Fruit fly (Drosophila melanogaster) whole organism, embryonic: ENCODE data around the gene Shmt.

Experiments used
- Aef1 ChIP-seq: fragments of 200-800 bp; sonication (Bioruptor generic); IDR thresholded peaks from 3 replicates; pipeline ENCODE4 v1.3.6; 2022; ENCODE audit warnings: missing biosample characterization, missing genetic modification characterization
- B-H2 ChIP-seq: fragments of 200-800 bp; sonication (Bioruptor generic); optimal IDR thresholded peaks from 2 replicates; lab custom pipeline; 2018; ENCODE audit warnings: missing biosample characterization, mild to moderate bottlenecking, missing genetic modification characterization
- CG10209 ChIP-seq: fragments of 200-800 bp; sonication (Bioruptor generic); optimal IDR thresholded peaks from 3 replicates; lab custom pipeline; 2017; ENCODE audit warnings: missing biosample characterization, mild to moderate bottlenecking, missing genetic modification characterization, missing genetic modification reagents
- CG11695 ChIP-seq: fragments of 200-800 bp; sonication (Bioruptor generic); IDR thresholded peaks from 3 replicates; pipeline ENCODE4 v1.3.6; 2022; ENCODE audit warnings: missing biosample characterization, missing genetic modification characterization
- CG12104 ChIP-seq: fragments of 200-800 bp; sonication (Bioruptor generic); optimal IDR thresholded peaks from 3 replicates; lab custom pipeline; 2016; ENCODE audit warnings: missing biosample characterization, missing genetic modification characterization
- CG12391 ChIP-seq: fragments of 200-800 bp; sonication (Bioruptor generic); optimal IDR thresholded peaks from 3 replicates; lab custom pipeline; 2018; ENCODE audit warnings: missing biosample characterization, mild to moderate bottlenecking, missing genetic modification characterization, moderate library complexity
- CG13624 ChIP-seq: fragments of 200-800 bp; sonication (Bioruptor generic); optimal IDR thresholded peaks from 2 replicates; lab custom pipeline; 2016; ENCODE audit warnings: missing biosample characterization, missing genetic modification characterization
- CG14667 ChIP-seq: fragments of 200-800 bp; sonication (Bioruptor generic); IDR thresholded peaks from 2 replicates; pipeline ENCODE4 v1.3.6; 2022; ENCODE audit warnings: missing biosample characterization, missing genetic modification characterization
- CG1603 ChIP-seq: fragments of 200-800 bp; sonication (Bioruptor generic); optimal IDR thresholded peaks from 2 replicates; lab custom pipeline; 2019; ENCODE audit warnings: missing biosample characterization, mild to moderate bottlenecking, missing genetic modification characterization, moderate library complexity
- CG17186 ChIP-seq: fragments of 200-800 bp; sonication (Bioruptor generic); optimal IDR thresholded peaks from 3 replicates; lab custom pipeline; 2017; ENCODE audit warnings: missing biosample characterization, missing genetic modification reagents, missing genetic modification characterization
- CG17359 ChIP-seq: fragments of 200-800 bp; sonication (Bioruptor generic); optimal IDR thresholded peaks from 3 replicates; lab custom pipeline; 2018; ENCODE audit warnings: missing biosample characterization, mild to moderate bottlenecking, missing genetic modification characterization, moderate library complexity
- CG1792 ChIP-seq: fragments of 200-800 bp; sonication (Bioruptor generic); optimal IDR thresholded peaks from 2 replicates; lab custom pipeline; 2016; ENCODE audit warnings: missing biosample characterization, missing genetic modification characterization
- CG3065 ChIP-seq: fragments of 200-800 bp; sonication (Bioruptor generic); optimal IDR thresholded peaks from 2 replicates; lab custom pipeline; 2016; ENCODE audit warnings: missing biosample characterization, missing genetic modification characterization
- CG31224 ChIP-seq: fragments of 200-800 bp; sonication (Bioruptor generic); IDR thresholded peaks from 2 replicates; pipeline ENCODE4 v1.3.6; 2022; ENCODE audit warnings: missing biosample characterization, missing genetic modification characterization
- CG31388 ChIP-seq: fragments of 200-800 bp; sonication (Bioruptor generic); optimal IDR thresholded peaks from 2 replicates; lab custom pipeline; 2016; ENCODE audit warnings: missing biosample characterization, missing genetic modification characterization
- CG4404 ChIP-seq: fragments of 200-800 bp; sonication (Bioruptor generic); IDR thresholded peaks from 2 replicates; pipeline ENCODE4 v1.3.6; 2022; ENCODE audit warnings: missing biosample characterization, missing genetic modification characterization
- CG4820 ChIP-seq: fragments of 200-800 bp; sonication (Bioruptor generic); optimal IDR thresholded peaks from 3 replicates; lab custom pipeline; 2016; ENCODE audit warnings: missing biosample characterization, missing genetic modification characterization
- CG5953 ChIP-seq: fragments of 200-800 bp; sonication (Bioruptor generic); IDR thresholded peaks from 2 replicates; pipeline ENCODE4 v1.3.6; 2022; ENCODE audit warnings: missing biosample characterization, missing genetic modification characterization
- CG8281 ChIP-seq: fragments of 200-800 bp; sonication (Bioruptor generic); optimal IDR thresholded peaks from 2 replicates; lab custom pipeline; 2018; ENCODE audit warnings: missing biosample characterization, mild to moderate bottlenecking, missing genetic modification characterization, moderate library complexity
- CG8290 ChIP-seq, 3 experiments: fragments of 200-800 bp; sonication (Bioruptor generic); optimal IDR thresholded peaks; 2 replicates each; lab custom pipeline; 2016 to 2019; ENCODE audit warnings: missing biosample characterization in 3 of 3, missing genetic modification characterization in 3 of 3, mild to moderate bottlenecking in 2 of 3, moderate library complexity in 1 of 3
- CG9817 ChIP-seq: fragments of 200-800 bp; sonication (Bioruptor generic); optimal IDR thresholded peaks from 2 replicates; lab custom pipeline; 2018; ENCODE audit warnings: missing biosample characterization, mild to moderate bottlenecking, missing genetic modification characterization, moderate library complexity
- CG9932 ChIP-seq: fragments of 200-800 bp; sonication (Bioruptor generic); IDR thresholded peaks from 2 replicates; pipeline ENCODE4 v1.3.6; 2022; ENCODE audit warnings: missing biosample characterization, missing genetic modification characterization
- Chrac-16 ChIP-seq: fragments of 200-800 bp; sonication (Bioruptor generic); optimal IDR thresholded peaks from 3 replicates; lab custom pipeline; 2016; ENCODE audit warnings: missing biosample characterization, missing genetic modification characterization
- D ChIP-seq, 2 experiments: fragments of 200-800 bp in 1 of 2; fragments of >200 bp in 1 of 2; sonication (Bioruptor generic) in 1 of 2; optimal IDR thresholded peaks; 2 replicates in 1 of 2; 3 replicates in 1 of 2; lab custom pipeline; 2017; ENCODE audit warnings: mild to moderate bottlenecking in 1 of 2, missing biosample characterization in 1 of 2, missing genetic modification characterization in 1 of 2, missing genetic modification reagents in 1 of 2
- Eip74EF ChIP-seq, 2 experiments: fragments of 200-800 bp in 1 of 2; fragments of >200 bp in 1 of 2; sonication (Bioruptor generic) in 1 of 2; optimal IDR thresholded peaks; 2 replicates each; lab custom pipeline; 2017 to 2019; ENCODE audit warnings: missing biosample characterization in 2 of 2, missing genetic modification characterization in 2 of 2, mild to moderate bottlenecking in 1 of 2, moderate library complexity in 1 of 2
- Fer1 ChIP-seq: fragments of 200-800 bp; sonication (Bioruptor generic); optimal IDR thresholded peaks from 2 replicates; lab custom pipeline; 2017; ENCODE audit warnings: missing biosample characterization, mild to moderate bottlenecking, missing genetic modification characterization
- HLH54F ChIP-seq: fragments of 200-800 bp; sonication (Bioruptor generic); optimal IDR thresholded peaks from 3 replicates; lab custom pipeline; 2016; ENCODE audit warnings: missing biosample characterization, missing genetic modification characterization
- Hmx ChIP-seq: fragments of 200-800 bp; sonication (Bioruptor generic); optimal IDR thresholded peaks from 2 replicates; lab custom pipeline; 2016; ENCODE audit warnings: missing biosample characterization, missing genetic modification characterization
- Hr39 ChIP-seq: fragments of >200 bp; optimal IDR thresholded peaks from 2 replicates; lab custom pipeline; 2017
- Hr51 ChIP-seq, 2 experiments: fragments of 200-800 bp; sonication (Bioruptor generic); optimal IDR thresholded peaks; 2 replicates in 1 of 2; 3 replicates in 1 of 2; lab custom pipeline; 2016 to 2018; ENCODE audit warnings: missing biosample characterization in 2 of 2, missing genetic modification characterization in 2 of 2, mild to moderate bottlenecking in 1 of 2, moderate library complexity in 1 of 2
- MBD-R2 ChIP-seq: fragments of 200-800 bp; sonication (Bioruptor generic); IDR thresholded peaks from 2 replicates; pipeline ENCODE4 v1.3.6; 2022; ENCODE audit warnings: missing biosample characterization, missing genetic modification characterization
- Meics ChIP-seq: fragments of 200-800 bp; sonication (Bioruptor generic); optimal IDR thresholded peaks from 2 replicates; lab custom pipeline; 2017; ENCODE audit warnings: missing biosample characterization, mild to moderate bottlenecking, missing genetic modification characterization
- Ssrp ChIP-seq: fragments of 200-800 bp; sonication (Bioruptor generic); optimal IDR thresholded peaks from 2 replicates; lab custom pipeline; 2018; ENCODE audit warnings: missing biosample characterization, mild to moderate bottlenecking, missing genetic modification characterization, moderate library complexity
- Xbp1 ChIP-seq: fragments of 200-800 bp; sonication (Bioruptor generic); optimal IDR thresholded peaks from 3 replicates; lab custom pipeline; 2016; ENCODE audit warnings: missing biosample characterization, mild to moderate bottlenecking, missing genetic modification characterization
- fu2 ChIP-seq: fragments of 200-800 bp; sonication (Bioruptor generic); optimal IDR thresholded peaks from 2 replicates; lab custom pipeline; 2016; ENCODE audit warnings: missing biosample characterization, missing genetic modification characterization
- gfzf ChIP-seq: fragments of 200-800 bp; sonication (Bioruptor generic); optimal IDR thresholded peaks from 2 replicates; lab custom pipeline; 2016; ENCODE audit warnings: missing biosample characterization, mild to moderate bottlenecking, missing genetic modification characterization, moderate library complexity
- knrl ChIP-seq: fragments of 200-800 bp; sonication (Bioruptor generic); IDR thresholded peaks from 3 replicates; pipeline ENCODE4 v1.3.6; 2022; ENCODE audit warnings: missing biosample characterization, missing genetic modification characterization; ENCODE audit not compliant: partially characterized antibody
- lbe ChIP-seq: fragments of 200-800 bp; sonication (Bioruptor generic); optimal IDR thresholded peaks from 2 replicates; lab custom pipeline; 2016; ENCODE audit warnings: missing biosample characterization, mild to moderate bottlenecking, missing genetic modification characterization
- luna ChIP-seq: fragments of 200-800 bp; sonication (Bioruptor generic); optimal IDR thresholded peaks from 2 replicates; lab custom pipeline; 2016; ENCODE audit warnings: missing biosample characterization, missing genetic modification characterization
- pnt ChIP-seq: fragments of 200-800 bp; sonication (Bioruptor generic); optimal IDR thresholded peaks from 3 replicates; lab custom pipeline; 2016; ENCODE audit warnings: missing biosample characterization, missing genetic modification characterization
- repo ChIP-seq: fragments of 200-800 bp; sonication (Bioruptor generic); optimal IDR thresholded peaks from 2 replicates; lab custom pipeline; 2016; ENCODE audit warnings: missing biosample characterization, missing genetic modification characterization
- shn ChIP-seq: fragments of 200-800 bp; sonication (Bioruptor generic); optimal IDR thresholded peaks from 3 replicates; lab custom pipeline; 2016; ENCODE audit warnings: missing biosample characterization, missing genetic modification characterization
- tna ChIP-seq: fragments of 200-800 bp; sonication (Bioruptor generic); IDR thresholded peaks from 2 replicates; pipeline ENCODE4 v1.3.6; 2022; ENCODE audit warnings: missing biosample characterization, missing genetic modification characterization; ENCODE audit not compliant: partially characterized antibody
- ttk ChIP-seq: fragments of 200-800 bp; sonication (Bioruptor generic); IDR thresholded peaks from 2 replicates; pipeline ENCODE4 v2.1.2; 2022; ENCODE audit warnings: missing biosample characterization, missing genetic modification characterization
- wdn ChIP-seq: fragments of 200-800 bp; sonication (Bioruptor generic); IDR thresholded peaks from 2 replicates; pipeline ENCODE4 v1.3.6; 2022; ENCODE audit warnings: missing biosample characterization, missing genetic modification characterization
- wek ChIP-seq: fragments of 200-800 bp; sonication (Bioruptor generic); optimal IDR thresholded peaks from 3 replicates; lab custom pipeline; 2018; ENCODE audit warnings: missing biosample characterization, mild to moderate bottlenecking, missing genetic modification characterization, moderate library complexity
- yki ChIP-seq: fragments of >200 bp; optimal IDR thresholded peaks from 3 replicates; lab custom pipeline; 2018
- zf30C ChIP-seq: fragments of 200-800 bp; sonication (Bioruptor generic); optimal IDR thresholded peaks from 3 replicates; lab custom pipeline; 2018; ENCODE audit warnings: missing biosample characterization, mild to moderate bottlenecking, missing genetic modification characterization
- zfh1 ChIP-seq: fragments of 200-800 bp; sonication (Bioruptor generic); IDR thresholded peaks from 3 replicates; pipeline ENCODE4 v1.3.6; 2022; ENCODE audit warnings: missing biosample characterization, missing genetic modification characterization

Gene Shmt

DNA sequence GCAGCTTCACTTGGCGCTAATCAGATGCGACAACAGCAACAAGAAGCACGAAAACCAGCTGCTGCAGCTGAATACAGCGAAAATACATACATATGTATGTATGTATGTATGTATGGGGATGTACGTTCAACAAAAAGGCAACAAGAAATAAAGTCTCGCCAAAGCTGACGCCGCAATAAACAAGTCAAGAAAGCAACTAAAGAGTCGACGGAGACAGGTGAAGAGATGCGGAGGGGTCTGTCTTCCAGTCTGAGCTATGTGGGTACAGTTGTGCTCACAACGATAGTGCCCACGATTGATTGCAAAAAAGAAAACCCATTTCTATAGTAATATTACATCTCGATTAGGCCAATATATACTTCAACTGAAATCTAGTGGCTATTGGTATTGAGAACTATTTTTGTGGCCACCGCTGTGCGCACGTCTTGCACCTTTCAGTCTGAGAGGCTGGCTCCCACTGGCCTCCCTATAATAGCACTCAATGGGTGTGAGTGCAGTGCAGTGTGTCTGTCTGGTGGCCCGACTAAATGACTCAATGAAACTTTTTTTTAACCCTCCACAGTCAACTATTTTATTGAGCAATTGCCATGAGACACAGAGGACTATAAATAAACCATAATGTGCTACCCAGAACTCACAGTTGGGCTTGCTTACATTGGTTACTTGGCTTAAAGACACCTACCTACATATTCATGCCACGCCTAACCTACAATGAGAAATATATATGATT lies 20.6 kb downstream of the Shmt start (continued):
- TF ChIP-seq Eip74EF (GFP tag; optimal IDR thresholded peaks at IDR 0.05; lab: Kevin White, UChicago) (peak in 1 of 2 experiments; percentile 81), CG1603 (tag; lab: Kevin White, UChicago) (peak; percentile 96), CG9932 (GFP tag; lab: Robert Waterston, UW) (peak; percentile 75), shn (GFP tag; lab: Kevin White, UChicago) (peak; percentile 76), CG17186 (GFP tag; lab: Kevin White, UChicago) (peak; percentile 76), pnt (peak; percentile 87), MBD-R2 (GFP tag; lab: Robert Waterston, UW) (peak; percentile 71; the same call in 1 of the 2 replicates), zf30C (GFP tag; lab: Kevin White, UChicago) (no peak), CG9817 (tag; lab: Kevin White, UChicago) (peak; percentile 75), gfzf (GFP tag; lab: Kevin White, UChicago) (peak; percentile 5), Hmx (no peak), repo (peak; percentile 93), Chrac-16 (GFP tag; lab: Kevin White, UChicago) (peak; percentile 88), Ssrp (peak; percentile 90), B-H2 (no peak), luna (GFP tag; lab: Kevin White, UChicago) (no peak), Fer1 (peak; percentile 84), ttk (GFP tag; lab: Robert Waterston, UW) (peak; percentile 93), yki (lab: Kevin White, UChicago) (no peak), tna (GFP tag; lab: Robert Waterston, UW) (no peak), D (optimal IDR thresholded peaks at IDR 0.05; lab: Kevin White, UChicago) (no peak), D (GFP tag; optimal IDR thresholded peaks at IDR 0.05; lab: Kevin White, UChicago) (peak; percentile 92), CG5953 (GFP tag; lab: Robert Waterston, UW) (peak; percentile 91), CG14667 (GFP tag; lab: Robert Waterston, UW) (peak; percentile 85), CG1792 (GFP tag; lab: Kevin White, UChicago) (peak; percentile 85), CG13624 (peak; percentile 80), CG10209 (GFP tag; lab: Kevin White, UChicago) (peak; percentile 89), Aef1 (GFP tag; lab: Robert Waterston, UW) (peak; percentile 86), fu2 (GFP tag; lab: Kevin White, UChicago) (peak; percentile 68), wek (GFP tag; lab: Kevin White, UChicago) (peak; percentile 77), CG31388 (GFP tag; lab: Kevin White, UChicago) (peak; percentile 74), Xbp1 (peak; percentile 91), CG12104 (GFP tag; lab: Kevin White, UChicago) (peak; percentile 75), CG11695 (GFP tag; lab: Robert Waterston, UW) (peak; percentile 90), CG17359 (tag; lab: Kevin White, UChicago) (peak; percentile 95), knrl (GFP tag; lab: Robert Waterston, UW) (no peak), CG4820 (GFP tag; lab: Kevin White, UChicago) (peak; percentile 93), Hr51 (GFP tag; optimal IDR thresholded peaks at IDR 0.05; lab: Kevin White, UChicago) (peak; percentile 67 to 88), CG31224 (GFP tag; lab: Robert Waterston, UW) (peak; percentile 79), CG4404 (GFP tag; lab: Robert Waterston, UW) (peak; percentile 78), CG3065 (peak; percentile 49), Hr39 (no peak), CG8290 (GFP tag; optimal IDR thresholded peaks at IDR 0.05; lab: Kevin White, UChicago) (peak; percentile 78), CG8290 (tag; optimal IDR thresholded peaks at IDR 0.05; lab: Kevin White, UChicago) (peak; percentile 56 to 93), Meics (GFP tag; lab: Kevin White, UChicago) (peak; percentile 82), lbe (GFP tag; lab: Kevin White, UChicago) (peak; percentile 90), wdn (peak; percentile 82), HLH54F (GFP tag; lab: Kevin White, UChicago) (peak; percentile 83), zfh1 (GFP tag; lab: Robert Waterston, UW) (peak; percentile 96), CG12391 (tag; lab: Kevin White, UChicago) (peak; percentile 88), CG8281 (tag; lab: Kevin White, UChicago) (peak; percentile 50)
